Fruit fly (Drosophila melanogaster) S2 (cell line): Measurements from ENCODE around the gene Trf4-2.

Source experiments
- CG8478 ChIP-seq: fragments of >200 bp; optimal IDR thresholded peaks from 2 replicates; lab custom pipeline; 2018
- CTCF ChIP-seq, 2 experiments: fragments of >200 bp; optimal IDR thresholded peaks; 2 replicates each; lab custom pipeline; 2018

Trf4-2 gene

dm6 chr3R:24906648-24907047 lies 18.4 kb upstream of the Trf4-2 start:
- TF ChIP-seq CG8478 (no peak), CTCF (optimal IDR thresholded peaks at IDR 0.05; lab: Kevin White, UChicago) (no peak)

DNA sequence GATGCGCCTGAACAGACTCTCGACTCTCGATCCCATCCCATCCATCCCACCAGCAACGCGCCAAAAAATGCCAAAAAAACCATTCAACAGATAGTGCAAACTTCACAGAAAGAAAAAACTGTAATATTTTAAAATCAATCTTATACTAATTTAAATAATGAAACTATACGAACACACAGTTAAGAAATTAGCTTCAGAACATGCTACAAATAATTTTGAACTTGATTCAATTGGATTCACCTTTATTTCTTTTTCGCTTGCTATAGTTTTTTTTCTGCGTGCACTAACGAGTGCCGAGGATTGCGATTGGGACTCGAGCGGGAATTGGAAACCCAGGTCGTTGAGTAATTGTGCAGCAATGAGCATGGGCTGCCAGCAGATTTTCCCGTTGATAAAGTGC lies 17.0 kb upstream of the Trf4-2 start:
- TF ChIP-seq CG8478 (no peak), CTCF (optimal IDR thresholded peaks at IDR 0.05; lab: Kevin White, UChicago) (no peak)

DNA sequence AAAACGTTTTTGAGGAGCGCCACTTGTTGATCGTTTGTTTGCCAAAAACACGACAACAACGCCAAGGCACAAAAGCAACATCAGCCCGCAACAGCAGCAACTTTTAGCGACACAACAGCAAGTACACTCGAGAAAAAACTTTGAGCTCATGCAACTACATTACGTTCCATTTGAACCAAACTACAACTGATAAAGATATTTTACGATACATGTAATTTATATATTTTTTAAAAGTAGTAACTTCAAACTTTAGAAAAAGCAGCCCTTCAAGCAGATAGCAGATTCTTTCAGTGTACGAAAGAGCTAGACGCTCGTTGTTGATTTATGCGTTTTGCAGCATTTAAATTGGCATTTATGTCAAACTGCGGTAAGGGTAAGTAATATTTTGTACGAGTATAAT lies 14.9 kb upstream of the Trf4-2 start:
- no peak for TF ChIP-seq CTCF (optimal IDR thresholded peaks at IDR 0.05; lab: Kevin White, UChicago)
- TF ChIP-seq CG8478: no peak

DNA sequence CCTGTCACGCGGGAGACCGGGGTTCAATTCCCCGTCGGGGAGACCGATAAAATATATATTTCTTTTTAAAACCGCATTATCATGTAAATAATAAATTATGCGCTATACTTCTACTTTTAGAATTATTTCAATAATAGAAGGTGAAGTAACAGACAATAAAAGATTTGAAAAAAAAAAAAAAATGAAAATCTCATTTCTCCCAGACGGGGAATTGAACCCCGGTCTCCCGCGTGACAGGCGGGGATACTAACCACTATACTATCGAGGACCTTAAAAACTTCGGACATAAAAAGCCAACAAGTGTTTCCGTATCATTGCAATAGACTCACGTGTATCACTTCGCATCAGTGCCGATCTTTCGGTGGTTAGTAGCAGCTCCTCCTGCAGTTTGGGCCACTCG lies 10.2 kb upstream of the Trf4-2 start:
- no peak for TF ChIP-seq CG8478
- no peak for TF ChIP-seq CTCF (optimal IDR thresholded peaks at IDR 0.05; lab: Kevin White, UChicago)

DNA sequence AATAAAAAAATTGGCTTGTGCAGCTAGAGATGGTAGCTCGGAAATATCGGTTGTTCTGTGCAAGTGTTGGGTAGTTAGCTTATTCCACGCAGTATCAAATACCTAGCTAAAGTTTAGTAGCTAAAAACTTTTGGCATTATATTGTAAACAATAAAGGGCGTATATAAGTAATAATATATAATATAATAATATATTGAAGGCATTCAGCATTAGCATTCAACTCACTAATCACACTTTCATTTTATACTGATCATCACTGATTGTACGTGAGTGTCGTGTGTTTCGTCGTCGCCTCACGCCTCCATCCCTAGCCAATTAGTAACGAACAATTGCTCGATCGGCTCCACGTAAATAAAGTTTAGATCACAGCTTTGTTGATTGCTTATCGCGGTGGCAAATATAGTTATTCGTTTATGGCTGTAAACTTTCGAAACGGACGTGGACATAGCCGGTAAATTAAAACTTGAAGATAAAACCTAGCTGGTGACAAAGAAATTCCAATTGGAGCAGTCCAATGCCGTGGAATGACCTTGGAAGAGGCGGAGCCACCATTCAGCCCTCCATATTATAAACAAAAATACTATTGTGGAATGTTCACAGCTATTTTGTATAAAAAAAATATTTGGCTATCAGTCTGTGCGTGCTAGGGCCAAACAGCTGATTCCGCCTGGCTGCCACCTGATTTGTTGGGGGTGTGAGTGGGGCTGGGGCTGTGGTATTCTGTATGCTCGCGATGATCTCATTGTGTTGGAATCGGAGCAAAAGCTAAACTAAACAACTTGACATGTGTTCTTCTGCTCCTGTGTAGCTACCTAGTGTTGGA lies 7.0 kb upstream of the Trf4-2 start, which contains the start of the genes PIG-S, sud1 and CG11168:
TSS of gene PIG-S (minus strand) at position 51 of the 823 bp plus-strand sequence.
TSS of gene sud1 (minus strand) at position 51 of the 823 bp plus-strand sequence.
TSS of gene CG11168 (plus strand) at position 293 of the 823 bp plus-strand sequence.
- TF ChIP-seq CTCF (optimal IDR thresholded peaks at IDR 0.05; lab: Kevin White, UChicago): no peak
- TF ChIP-seq CG8478: no peak

dm6 chr3R:24922270-24922669 lies 2.7 kb upstream of the Trf4-2 start, which contains the start of gene Mink:
Gene Mink, plus strand, starts transcription at chr3R:24922473.
- TF ChIP-seq CG8478 (no peak), CTCF (optimal IDR thresholded peaks at IDR 0.05; lab: Kevin White, UChicago) (no peak)

DNA sequence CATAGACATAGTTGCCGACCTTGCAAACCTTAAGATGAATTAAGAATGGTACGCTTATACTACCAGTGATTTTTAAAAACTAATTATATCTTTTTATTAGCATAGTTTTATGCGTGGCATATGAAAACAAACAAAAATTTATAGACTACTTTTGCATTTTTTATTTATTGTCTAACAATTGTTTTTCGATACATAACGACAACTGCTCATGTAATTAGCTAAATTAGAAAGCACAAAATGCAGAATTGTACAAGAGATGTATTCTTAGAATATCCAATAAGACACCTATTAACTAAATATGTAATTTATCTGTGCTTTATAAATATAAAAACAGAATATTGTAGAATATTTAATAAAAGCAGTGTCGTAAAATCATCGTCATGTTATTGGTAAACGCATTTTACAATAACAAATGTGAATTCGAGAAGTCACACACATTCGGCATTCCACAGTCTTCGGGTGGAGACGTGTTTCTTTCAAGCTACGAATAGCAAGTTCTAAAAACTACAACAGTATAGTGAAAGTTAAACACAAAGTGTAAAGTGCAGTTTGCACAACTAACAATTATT lies 1.8 kb downstream of the Trf4-2 start:
- TF ChIP-seq CTCF (optimal IDR thresholded peaks at IDR 0.05; lab: Kevin White, UChicago) (no peak), CG8478 (no peak)

DNA sequence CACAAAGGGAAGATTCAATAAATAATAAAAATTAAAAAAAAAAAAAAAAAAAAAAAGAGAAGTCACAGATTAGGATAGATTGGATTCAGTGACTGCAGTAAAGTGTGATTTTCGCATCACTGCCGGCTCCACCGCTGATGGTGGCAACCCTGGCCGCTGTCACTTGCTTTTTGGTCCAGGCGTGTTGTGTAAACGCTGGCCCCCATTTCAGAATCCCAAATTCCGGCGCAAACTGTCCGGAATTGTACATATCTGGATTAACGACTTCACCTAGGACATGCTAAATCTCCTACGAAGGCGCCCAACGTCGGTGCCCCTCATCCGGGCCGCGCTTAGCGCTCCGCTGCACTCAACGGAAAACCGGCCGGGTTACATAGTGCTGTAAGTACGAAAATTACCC lies 6.8 kb downstream of the Trf4-2 start, which contains the start of gene CG11771:
TSS of gene CG11771 (plus strand) at position 155 of the 400 bp plus-strand sequence.
- TF ChIP-seq CTCF (optimal IDR thresholded peaks at IDR 0.05; lab: Kevin White, UChicago) (no peak), CG8478 (no peak)

- TF ChIP-seq CTCF (optimal IDR thresholded peaks at IDR 0.05; lab: Kevin White, UChicago) (no peak), CG8478 (no peak)
These were observed 9.5 kb downstream of the Trf4-2 start for dm6 chr3R:24934542-24934941.

- TF ChIP-seq CTCF (optimal IDR thresholded peaks at IDR 0.05; lab: Kevin White, UChicago): no peak
- no peak for TF ChIP-seq CG8478
These were observed 10.7 kb downstream of the Trf4-2 start for dm6 chr3R:24935758-24936157.

DNA sequence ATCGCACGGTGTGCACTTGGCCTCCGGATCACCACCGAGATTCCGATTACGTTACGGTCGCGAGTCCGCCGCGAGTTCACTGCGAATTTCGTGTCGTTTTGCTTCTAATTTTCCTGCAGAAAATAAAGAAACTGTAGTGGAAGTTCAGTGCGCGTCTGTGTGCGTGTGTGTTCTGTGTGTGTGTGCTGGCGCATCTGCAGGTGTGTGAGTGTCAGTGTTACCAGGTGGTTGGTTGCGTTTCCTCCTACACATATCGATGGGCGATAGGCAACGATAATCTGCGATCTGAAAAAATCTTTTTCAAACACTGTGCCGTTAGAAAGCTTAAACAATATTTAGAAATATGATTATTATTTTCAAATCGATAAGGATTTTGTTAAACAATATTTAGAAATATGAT lies 13.0 kb downstream of the Trf4-2 start, which contains the start of gene Osbp:
TSS of gene Osbp (minus strand) at position 174 of the 400 bp plus-strand sequence.
- no peak for TF ChIP-seq CG8478
- no peak for TF ChIP-seq CTCF (optimal IDR thresholded peaks at IDR 0.05; lab: Kevin White, UChicago)

- TF ChIP-seq CTCF (optimal IDR thresholded peaks at IDR 0.05; lab: Kevin White, UChicago) (no peak), CG8478 (no peak)
These were observed 20.2 kb downstream of the Trf4-2 start, which contains the start of the genes ssh and Nmnat for dm6 chr3R:24944920-24945853. Gene ssh, minus strand, starts transcription at chr3R:24944956. Gene Nmnat, plus strand, starts transcription at chr3R:24945237.

- TF ChIP-seq CTCF (optimal IDR thresholded peaks at IDR 0.05; lab: Kevin White, UChicago): no peak
- TF ChIP-seq CG8478: no peak
These were observed 22.3 kb downstream of the Trf4-2 start, which contains the start of gene mah for dm6 chr3R:24947332-24947731. Gene mah, plus strand, starts transcription at chr3R:24947632.

DNA sequence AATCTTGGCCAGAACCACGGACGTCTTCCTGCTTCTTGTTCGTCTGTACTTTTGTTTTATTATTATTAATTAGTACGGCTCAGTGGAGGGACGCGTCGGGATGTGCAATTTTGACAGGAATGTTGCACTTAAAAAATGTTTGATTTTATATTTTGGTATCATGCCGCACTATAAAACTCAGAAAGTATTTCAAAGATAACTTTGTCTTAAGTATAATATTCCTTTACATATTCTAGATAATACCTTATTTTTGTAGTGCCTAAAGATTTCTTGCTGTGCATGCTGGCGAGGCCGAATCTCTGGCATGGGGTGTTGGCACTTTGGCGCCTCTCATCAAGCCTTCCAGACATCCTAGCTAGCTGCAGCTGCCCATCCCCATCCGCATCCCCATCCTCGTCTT lies 28.1 kb downstream of the Trf4-2 start:
- TF ChIP-seq CG8478 (no peak), CTCF (optimal IDR thresholded peaks at IDR 0.05; lab: Kevin White, UChicago) (no peak)

dm6 chr3R:24962470-24962869 lies 37.5 kb downstream of the Trf4-2 start:
- TF ChIP-seq CTCF (optimal IDR thresholded peaks at IDR 0.05; lab: Kevin White, UChicago) (no peak), CG8478 (no peak)
